Fruit fly (Drosophila melanogaster): ENCODE data around the gene comt.

DNA sequence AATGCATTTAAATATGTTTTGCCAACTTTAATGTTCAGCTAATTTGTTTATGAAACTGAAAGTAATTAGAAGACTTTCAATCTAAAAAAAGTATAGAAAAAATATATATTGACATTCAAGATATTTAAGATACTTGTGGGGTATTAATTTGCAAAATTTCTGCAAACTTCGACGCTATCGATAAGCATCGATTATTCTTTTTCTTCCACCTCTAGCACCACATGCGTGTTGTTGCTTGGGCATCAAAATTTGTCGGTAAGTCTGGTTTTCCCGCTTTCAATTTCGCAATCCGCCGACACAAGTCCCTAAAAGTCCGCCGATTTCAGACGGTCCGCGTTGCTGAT is 46.7 kb upstream of the comt start, which contains the start of gene REG:
- TF ChIP-seq CG34367 (tag; optimal IDR thresholded peaks at IDR 0.05), result no peak
- no peak for TF ChIP-seq rn (GFP tag; IDR thresholded peaks at IDR 0.05)
- TF ChIP-seq Snoo (tag; optimal IDR thresholded peaks at IDR 0.05), result no peak
- no peak for TF ChIP-seq CG12605 (GFP tag; IDR thresholded peaks at IDR 0.05)
- no peak for TF ChIP-seq CG10348 (GFP tag; IDR thresholded peaks at IDR 0.05)
- no peak for TF ChIP-seq Pif1B (GFP tag; optimal IDR thresholded peaks at IDR 0.05)
- TF ChIP-seq CG17806 (tag; optimal IDR thresholded peaks at IDR 0.05), result no peak
- no peak for TF ChIP-seq EcR (GFP tag; optimal IDR thresholded peaks at IDR 0.05)
